Fruit fly (Drosophila melanogaster) whole organism, embryonic: ENCODE data around the gene CG42542.

ENCODE experiments used
- Ada2b ChIP-seq: fragments of 200-800 bp; sonication (Bioruptor generic); IDR thresholded peaks from 2 replicates; pipeline ENCODE4 v1.3.6; 2022; ENCODE audit warnings: missing biosample characterization, missing genetic modification characterization
- B-H1 ChIP-seq: fragments of 200-800 bp; sonication (Bioruptor generic); IDR thresholded peaks from 3 replicates; pipeline ENCODE4 v1.3.6; 2022; ENCODE audit warnings: missing biosample characterization, missing genetic modification characterization
- CG11085 ChIP-seq: fragments of 200-800 bp; sonication (Bioruptor generic); IDR thresholded peaks from 2 replicates; pipeline ENCODE4 v1.3.6; 2022; ENCODE audit warnings: missing biosample characterization, missing genetic modification characterization
- CG12104 ChIP-seq: fragments of 200-800 bp; sonication (Bioruptor generic); optimal IDR thresholded peaks from 3 replicates; lab custom pipeline; 2016; ENCODE audit warnings: missing biosample characterization, missing genetic modification characterization
- CG12659 ChIP-seq: fragments of 200-800 bp; sonication (Bioruptor generic); optimal IDR thresholded peaks from 3 replicates; lab custom pipeline; 2017; ENCODE audit warnings: mild to moderate bottlenecking, missing biosample characterization, missing genetic modification reagents, missing genetic modification characterization
- CG14965 ChIP-seq: fragments of 200-800 bp; sonication (Bioruptor generic); optimal IDR thresholded peaks from 2 replicates; lab custom pipeline; 2016; ENCODE audit warnings: missing biosample characterization, missing genetic modification characterization, borderline replicate concordance
- CG15011 ChIP-seq: fragments of 200-800 bp; sonication (Bioruptor generic); optimal IDR thresholded peaks from 3 replicates; lab custom pipeline; 2018; ENCODE audit warnings: missing biosample characterization, mild to moderate bottlenecking, missing genetic modification characterization
- CG16813 ChIP-seq: fragments of 200-800 bp; sonication (Bioruptor generic); IDR thresholded peaks from 3 replicates; pipeline ENCODE4 v1.3.6; 2022; ENCODE audit warnings: missing biosample characterization, missing genetic modification characterization; ENCODE audit not compliant: partially characterized antibody
- CG17359 ChIP-seq: fragments of 200-800 bp; sonication (Bioruptor generic); optimal IDR thresholded peaks from 3 replicates; lab custom pipeline; 2018; ENCODE audit warnings: missing biosample characterization, mild to moderate bottlenecking, missing genetic modification characterization, moderate library complexity
- CG17912 ChIP-seq: fragments of 200-800 bp; sonication (Bioruptor generic); optimal IDR thresholded peaks from 2 replicates; lab custom pipeline; 2018; ENCODE audit warnings: missing biosample characterization, mild to moderate bottlenecking, missing genetic modification characterization
- CG18262 ChIP-seq: fragments of 200-800 bp; optimal IDR thresholded peaks from 3 replicates; lab custom pipeline; 2019; ENCODE audit warnings: missing biosample characterization, mild to moderate bottlenecking, missing genetic modification characterization, moderate library complexity
- CG2712 ChIP-seq: fragments of 200-800 bp; optimal IDR thresholded peaks from 3 replicates; lab custom pipeline; 2019; ENCODE audit warnings: missing biosample characterization, mild to moderate bottlenecking, missing genetic modification characterization, moderate library complexity
- CG30431 ChIP-seq: fragments of 200-800 bp; sonication (Bioruptor generic); optimal IDR thresholded peaks from 2 replicates; lab custom pipeline; 2017; ENCODE audit warnings: missing biosample characterization, missing genetic modification characterization
- CG31441 ChIP-seq: fragments of 200-800 bp; sonication (Bioruptor generic); IDR thresholded peaks from 2 replicates; pipeline ENCODE4 v1.3.6; 2022; ENCODE audit warnings: missing biosample characterization, missing genetic modification characterization
- CG3163 ChIP-seq: fragments of 200-800 bp; sonication (Bioruptor generic); optimal IDR thresholded peaks from 3 replicates; lab custom pipeline; 2016; ENCODE audit warnings: missing biosample characterization, missing genetic modification characterization
- CG34376 ChIP-seq: fragments of 200-800 bp; sonication (Bioruptor generic); optimal IDR thresholded peaks from 2 replicates; lab custom pipeline; 2018; ENCODE audit warnings: missing biosample characterization, mild to moderate bottlenecking, missing genetic modification characterization
- CG7839 ChIP-seq: fragments of 200-800 bp; sonication (Bioruptor generic); optimal IDR thresholded peaks from 3 replicates; lab custom pipeline; 2018; ENCODE audit warnings: missing biosample characterization, mild to moderate bottlenecking, missing genetic modification characterization, moderate library complexity
- CG8359 ChIP-seq: fragments of 200-800 bp; sonication (Bioruptor generic); optimal IDR thresholded peaks from 2 replicates; lab custom pipeline; 2017; ENCODE audit warnings: missing biosample characterization, mild to moderate bottlenecking, missing genetic modification characterization, borderline replicate concordance
- CG8388 ChIP-seq: fragments of 200-800 bp; sonication (Bioruptor generic); optimal IDR thresholded peaks from 2 replicates; lab custom pipeline; 2019; ENCODE audit warnings: missing biosample characterization, mild to moderate bottlenecking, missing genetic modification characterization, moderate library complexity
- CoRest ChIP-seq: fragments of 200-800 bp; sonication (Bioruptor generic); optimal IDR thresholded peaks from 3 replicates; lab custom pipeline; 2018; ENCODE audit warnings: missing biosample characterization, mild to moderate bottlenecking, missing genetic modification characterization, moderate library complexity
- Doc2 ChIP-seq: fragments of 200-800 bp; sonication (Bioruptor generic); IDR thresholded peaks from 2 replicates; pipeline ENCODE4 v1.3.6; 2022; ENCODE audit warnings: missing biosample characterization, missing genetic modification characterization
- E2f2 ChIP-seq: fragments of 200-800 bp; sonication (Bioruptor generic); IDR thresholded peaks from 2 replicates; pipeline ENCODE4 v1.3.6; 2022; ENCODE audit warnings: missing biosample characterization, missing genetic modification characterization
- ERR ChIP-seq: fragments of 200-800 bp; sonication (Bioruptor generic); optimal IDR thresholded peaks from 2 replicates; lab custom pipeline; 2016; ENCODE audit warnings: missing biosample characterization, missing genetic modification characterization
- Eip74EF ChIP-seq, 2 experiments: fragments of 200-800 bp in 1 of 2; fragments of >200 bp in 1 of 2; sonication (Bioruptor generic) in 1 of 2; optimal IDR thresholded peaks; 2 replicates each; lab custom pipeline; 2017 to 2019; ENCODE audit warnings: missing biosample characterization in 2 of 2, missing genetic modification characterization in 2 of 2, mild to moderate bottlenecking in 1 of 2, moderate library complexity in 1 of 2
- Kr ChIP-seq: fragments of 200-800 bp; sonication (Bioruptor generic); optimal IDR thresholded peaks from 2 replicates; lab custom pipeline; 2017; ENCODE audit warnings: missing biosample characterization, mild to moderate bottlenecking, missing genetic modification characterization
- MESR4 ChIP-seq: fragments of 200-800 bp; sonication (Bioruptor generic); optimal IDR thresholded peaks from 2 replicates; lab custom pipeline; 2018; ENCODE audit warnings: missing biosample characterization, mild to moderate bottlenecking, missing genetic modification characterization, moderate library complexity
- MTF-1 ChIP-seq: fragments of 200-800 bp; sonication (Bioruptor generic); optimal IDR thresholded peaks from 2 replicates; lab custom pipeline; 2018; ENCODE audit warnings: missing biosample characterization, mild to moderate bottlenecking, missing genetic modification characterization, borderline replicate concordance
- Meics ChIP-seq: fragments of 200-800 bp; sonication (Bioruptor generic); optimal IDR thresholded peaks from 2 replicates; lab custom pipeline; 2017; ENCODE audit warnings: missing biosample characterization, mild to moderate bottlenecking, missing genetic modification characterization
- Mes4 ChIP-seq: fragments of 200-800 bp; sonication (Bioruptor generic); optimal IDR thresholded peaks from 2 replicates; lab custom pipeline; 2016; ENCODE audit warnings: missing biosample characterization, missing genetic modification characterization
- Tbp ChIP-seq: fragments of >200 bp; optimal IDR thresholded peaks from 2 replicates; lab custom pipeline; 2018; ENCODE audit warnings: missing biosample characterization, missing genetic modification characterization
- al ChIP-seq: fragments of 200-800 bp; sonication (Bioruptor generic); IDR thresholded peaks from 2 replicates; pipeline ENCODE4 v1.3.6; 2022; ENCODE audit warnings: missing biosample characterization, missing genetic modification characterization
- chn ChIP-seq: fragments of 200-800 bp; sonication (Bioruptor generic); optimal IDR thresholded peaks from 2 replicates; lab custom pipeline; 2016; ENCODE audit warnings: missing biosample characterization, missing genetic modification characterization
- danr ChIP-seq: fragments of 200-800 bp; sonication (Bioruptor generic); IDR thresholded peaks from 2 replicates; pipeline ENCODE4 v1.3.6; 2022; ENCODE audit warnings: missing biosample characterization, missing genetic modification characterization
- emc ChIP-seq: fragments of 200-800 bp; sonication (Bioruptor generic); optimal IDR thresholded peaks from 2 replicates; lab custom pipeline; 2016; ENCODE audit warnings: missing biosample characterization, missing genetic modification characterization
- fd96Cb ChIP-seq: fragments of 200-800 bp; sonication (Bioruptor generic); optimal IDR thresholded peaks from 2 replicates; lab custom pipeline; 2018; ENCODE audit warnings: missing biosample characterization, mild to moderate bottlenecking, missing genetic modification characterization, moderate library complexity
- fu2 ChIP-seq: fragments of 200-800 bp; sonication (Bioruptor generic); optimal IDR thresholded peaks from 2 replicates; lab custom pipeline; 2016; ENCODE audit warnings: missing biosample characterization, missing genetic modification characterization
- gcm2 ChIP-seq: fragments of 200-800 bp; sonication (Bioruptor generic); optimal IDR thresholded peaks from 2 replicates; lab custom pipeline; 2016; ENCODE audit warnings: missing biosample characterization, missing genetic modification characterization
- ham ChIP-seq: fragments of 200-800 bp; sonication (Bioruptor generic); IDR thresholded peaks from 2 replicates; pipeline ENCODE4 v1.3.6; 2022; ENCODE audit warnings: missing biosample characterization, missing genetic modification characterization
- lilli ChIP-seq: fragments of 200-800 bp; sonication (Bioruptor generic); optimal IDR thresholded peaks from 3 replicates; lab custom pipeline; 2016; ENCODE audit warnings: missing biosample characterization, missing genetic modification characterization
- pum ChIP-seq: fragments of 200-800 bp; sonication (Bioruptor generic); optimal IDR thresholded peaks from 2 replicates; lab custom pipeline; 2016; ENCODE audit warnings: missing biosample characterization, missing genetic modification characterization
- sens ChIP-seq: fragments of 200-800 bp; sonication (Bioruptor generic); peaks from one replicate; lab custom pipeline; 2016; ENCODE audit warnings: missing biosample characterization, missing genetic modification characterization
- stwl ChIP-seq: fragments of 200-800 bp; sonication (Bioruptor generic); optimal IDR thresholded peaks from 3 replicates; lab custom pipeline; 2018; ENCODE audit warnings: missing biosample characterization, mild to moderate bottlenecking, missing genetic modification characterization, moderate library complexity
- trh ChIP-seq: fragments of 200-800 bp; sonication (Bioruptor generic); optimal IDR thresholded peaks from 2 replicates; lab custom pipeline; 2016; ENCODE audit warnings: missing biosample characterization, missing genetic modification characterization
- unpg ChIP-seq: fragments of 200-800 bp; sonication (Bioruptor generic); optimal IDR thresholded peaks from 3 replicates; lab custom pipeline; 2018; ENCODE audit warnings: missing biosample characterization, mild to moderate bottlenecking, missing genetic modification characterization, moderate library complexity
- vvl ChIP-seq: fragments of 200-800 bp; sonication (Bioruptor generic); IDR thresholded peaks from 2 replicates; pipeline ENCODE4 v1.3.6; 2022; ENCODE audit warnings: missing biosample characterization, missing genetic modification characterization
- z ChIP-seq: fragments of 200-800 bp; sonication (Bioruptor generic); IDR thresholded peaks from 3 replicates; pipeline ENCODE4 v1.3.6; 2022; ENCODE audit warnings: missing biosample characterization, missing genetic modification characterization
- zen ChIP-seq: fragments of 200-800 bp; sonication (Bioruptor generic); optimal IDR thresholded peaks from 3 replicates; lab custom pipeline; 2018; ENCODE audit warnings: missing biosample characterization, mild to moderate bottlenecking, missing genetic modification characterization, moderate library complexity
- zf30C ChIP-seq: fragments of 200-800 bp; sonication (Bioruptor generic); optimal IDR thresholded peaks from 3 replicates; lab custom pipeline; 2018; ENCODE audit warnings: missing biosample characterization, mild to moderate bottlenecking, missing genetic modification characterization
- zfh1 ChIP-seq: fragments of 200-800 bp; sonication (Bioruptor generic); IDR thresholded peaks from 3 replicates; pipeline ENCODE4 v1.3.6; 2022; ENCODE audit warnings: missing biosample characterization, missing genetic modification characterization

CG42542 gene

DNA sequence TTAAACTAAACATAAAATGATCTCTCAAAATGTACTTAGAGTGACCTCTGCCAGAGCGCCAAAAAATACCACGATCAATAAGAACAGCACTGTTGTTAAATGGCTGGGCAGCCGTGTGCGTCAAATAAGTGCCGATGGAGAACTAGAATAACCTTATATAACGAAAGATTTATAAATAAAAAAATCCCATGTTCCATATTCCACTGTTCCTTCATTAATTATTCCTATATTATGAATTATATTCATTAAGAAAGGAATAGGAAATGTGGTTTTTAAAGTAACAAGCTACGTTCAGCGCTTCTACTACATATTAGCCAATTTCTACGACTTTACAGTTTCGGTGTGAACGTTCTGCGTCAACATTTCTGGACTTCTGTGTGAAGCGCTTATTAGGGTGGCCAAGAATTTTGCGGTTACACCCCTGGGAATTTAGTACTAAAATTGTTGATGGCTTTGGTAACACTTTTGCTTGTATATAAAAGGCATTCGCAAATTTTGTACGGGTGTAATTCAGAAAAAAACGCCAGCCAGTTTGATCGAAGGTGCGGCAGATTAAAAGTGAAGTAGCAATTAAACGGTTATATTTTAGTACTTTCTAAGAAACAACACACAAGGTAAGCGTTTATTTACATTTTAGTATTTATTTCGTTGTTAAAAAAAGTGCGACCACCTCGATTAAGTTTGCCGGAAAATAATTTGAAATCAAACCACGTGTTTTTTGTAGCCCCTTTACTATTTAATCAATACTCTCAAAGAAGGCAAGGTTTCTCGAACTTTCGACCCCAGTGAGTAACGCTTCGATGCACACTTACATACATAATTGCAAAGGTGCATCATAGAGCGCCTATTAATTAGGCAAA is 46.0 kb downstream of the CG42542 start, which contains the start of the genes tefu and Hsc70-4 (continued):
- TF ChIP-seq CG17912 (GFP tag; lab: Kevin White, UChicago) (peak; percentile 98), CG16813 (GFP tag; lab: Robert Waterston, UW) (no peak), gcm2 (GFP tag; lab: Kevin White, UChicago) (peak; percentile 46), z (GFP tag; lab: Robert Waterston, UW) (no peak; the same call in 2 of the 3 replicates), Kr (GFP tag; lab: Kevin White, UChicago) (no peak), CoRest (tag; lab: Kevin White, UChicago) (peak; percentile 91), B-H1 (GFP tag; lab: Robert Waterston, UW) (peak; percentile 73), CG18262 (no peak), CG12659 (peak; percentile 80), Eip74EF (GFP tag; optimal IDR thresholded peaks at IDR 0.05; lab: Kevin White, UChicago) (peak in 1 of 2 experiments; percentile 82), trh (GFP tag; lab: Kevin White, UChicago) (peak; percentile 14), CG3163 (peak; percentile 53), lilli (peak; percentile 69), CG2712 (tag; lab: Kevin White, UChicago) (no peak), Ada2b (GFP tag; lab: Robert Waterston, UW) (peak; percentile 75), CG34376 (GFP tag; lab: Kevin White, UChicago) (peak; percentile 5), sens (GFP tag; lab: Kevin White, UChicago) (peak; percentile 86), CG7839 (tag; lab: Kevin White, UChicago) (peak; percentile 76), MESR4 (GFP tag; lab: Kevin White, UChicago) (peak; percentile 61), MTF-1 (GFP tag; lab: Kevin White, UChicago) (peak; percentile 36), zfh1 (GFP tag; lab: Robert Waterston, UW) (peak; percentile 63; the same call in 1 of the 3 replicates), fd96Cb (peak; percentile 80), ham (GFP tag; lab: Robert Waterston, UW) (peak; percentile 52; the same call in 1 of the 2 replicates), Meics (GFP tag; lab: Kevin White, UChicago) (peak; percentile 80), chn (peak; percentile 82), CG11085 (GFP tag; lab: Robert Waterston, UW) (peak; percentile 78), CG17359 (tag; lab: Kevin White, UChicago) (peak; percentile 58), unpg (GFP tag; lab: Kevin White, UChicago) (peak; percentile 62), zen (tag; lab: Kevin White, UChicago) (peak; percentile 72), CG30431 (GFP tag; lab: Kevin White, UChicago) (peak; percentile 80), stwl (tag; lab: Kevin White, UChicago) (peak; percentile 70), ERR (GFP tag; lab: Kevin White, UChicago) (no peak), CG31441 (peak; percentile 12), Tbp (GFP tag; lab: Kevin White, UChicago) (peak; percentile 80), CG8359 (peak; percentile 26), danr (GFP tag; lab: Robert Waterston, UW) (peak; percentile 70; the same call in 1 of the 2 replicates), CG12104 (peak; percentile 71), CG14965 (no peak), Doc2 (GFP tag; lab: Robert Waterston, UW) (no peak), CG8388 (GFP tag; lab: Kevin White, UChicago) (peak; percentile 50), emc (GFP tag; lab: Kevin White, UChicago) (no peak), Mes4 (GFP tag; lab: Kevin White, UChicago) (peak; percentile 45), al (GFP tag; lab: Robert Waterston, UW) (peak; percentile 82), zf30C (GFP tag; lab: Kevin White, UChicago) (no peak), E2f2 (peak; percentile 71), fu2 (GFP tag; lab: Kevin White, UChicago) (peak; percentile 48), CG15011 (peak; percentile 54), vvl (GFP tag; lab: Robert Waterston, UW) (peak; percentile 80), pum (GFP tag; lab: Kevin White, UChicago) (peak; percentile 69)
